Fruit fly (Drosophila melanogaster) whole organism, embryonic: Measurements from ENCODE around the gene Ced-12.
A peak's percentile ranks its signal among the peaks of the same experiment; 100 is the strongest.

Source experiments
- Aef1 ChIP-seq: fragments of 200-800 bp; sonication (Bioruptor generic); IDR thresholded peaks from 3 replicates; pipeline ENCODE4 v1.3.6; 2022; ENCODE audit warnings: missing biosample characterization, missing genetic modification characterization
- Antp ChIP-seq: fragments of 200-800 bp; sonication (Bioruptor generic); optimal IDR thresholded peaks from 3 replicates; lab custom pipeline; 2016; ENCODE audit warnings: missing biosample characterization, missing genetic modification characterization
- CG10431 ChIP-seq: fragments of 200-800 bp; sonication (Bioruptor generic); optimal IDR thresholded peaks from 3 replicates; lab custom pipeline; 2018; ENCODE audit warnings: missing biosample characterization, mild to moderate bottlenecking, missing genetic modification characterization
- CG10979 ChIP-seq: fragments of 200-800 bp; sonication (Bioruptor generic); optimal IDR thresholded peaks from 2 replicates; lab custom pipeline; 2018; ENCODE audit warnings: missing biosample characterization, mild to moderate bottlenecking, missing genetic modification characterization, moderate library complexity
- CG12104 ChIP-seq: fragments of 200-800 bp; sonication (Bioruptor generic); optimal IDR thresholded peaks from 3 replicates; lab custom pipeline; 2016; ENCODE audit warnings: missing biosample characterization, missing genetic modification characterization
- CG12236 ChIP-seq: fragments of 200-800 bp; sonication (Bioruptor generic); optimal IDR thresholded peaks from 2 replicates; lab custom pipeline; 2016; ENCODE audit warnings: missing biosample characterization, missing genetic modification characterization
- CG13424 ChIP-seq: fragments of 200-800 bp; sonication (Bioruptor generic); optimal IDR thresholded peaks from 2 replicates; lab custom pipeline; 2019; ENCODE audit warnings: missing biosample characterization, mild to moderate bottlenecking, missing genetic modification characterization, moderate library complexity
- CG15269 ChIP-seq: fragments of 200-800 bp; sonication (Bioruptor generic); optimal IDR thresholded peaks from 2 replicates; lab custom pipeline; 2018; ENCODE audit warnings: missing biosample characterization, mild to moderate bottlenecking, missing genetic modification characterization, moderate library complexity
- CG16863 ChIP-seq: fragments of 200-800 bp; sonication (Bioruptor generic); optimal IDR thresholded peaks from 3 replicates; lab custom pipeline; 2016; ENCODE audit warnings: missing biosample characterization, missing genetic modification characterization
- CG1792 ChIP-seq: fragments of 200-800 bp; sonication (Bioruptor generic); optimal IDR thresholded peaks from 2 replicates; lab custom pipeline; 2016; ENCODE audit warnings: missing biosample characterization, missing genetic modification characterization
- CG32772 ChIP-seq: fragments of 200-800 bp; sonication (Bioruptor generic); IDR thresholded peaks from 2 replicates; pipeline ENCODE4 v1.3.6; 2022; ENCODE audit warnings: missing biosample characterization, missing genetic modification characterization
- CG34376 ChIP-seq: fragments of 200-800 bp; sonication (Bioruptor generic); optimal IDR thresholded peaks from 2 replicates; lab custom pipeline; 2018; ENCODE audit warnings: missing biosample characterization, mild to moderate bottlenecking, missing genetic modification characterization
- CG4404 ChIP-seq: fragments of 200-800 bp; sonication (Bioruptor generic); IDR thresholded peaks from 2 replicates; pipeline ENCODE4 v1.3.6; 2022; ENCODE audit warnings: missing biosample characterization, missing genetic modification characterization
- CG6854 ChIP-seq: fragments of 200-800 bp; sonication (Bioruptor generic); optimal IDR thresholded peaks from 3 replicates; lab custom pipeline; 2017; ENCODE audit warnings: missing biosample characterization, mild to moderate bottlenecking, missing genetic modification characterization
- CG7963 ChIP-seq: fragments of 200-800 bp; sonication (Bioruptor generic); IDR thresholded peaks from 3 replicates; pipeline ENCODE4 v1.3.6; 2022; ENCODE audit warnings: missing biosample characterization, missing genetic modification characterization; ENCODE audit not compliant: partially characterized antibody
- CG8359 ChIP-seq: fragments of 200-800 bp; sonication (Bioruptor generic); optimal IDR thresholded peaks from 2 replicates; lab custom pipeline; 2017; ENCODE audit warnings: missing biosample characterization, mild to moderate bottlenecking, missing genetic modification characterization, borderline replicate concordance
- CG9609 ChIP-seq: fragments of 200-800 bp; sonication (Bioruptor generic); optimal IDR thresholded peaks from 3 replicates; lab custom pipeline; 2016; ENCODE audit warnings: missing biosample characterization, missing genetic modification characterization
- CG9876 ChIP-seq: fragments of 200-800 bp; sonication (Bioruptor generic); optimal IDR thresholded peaks from 2 replicates; lab custom pipeline; 2016; ENCODE audit warnings: missing biosample characterization, missing genetic modification characterization
- E2f1 ChIP-seq: fragments of 200-800 bp; sonication (Bioruptor generic); IDR thresholded peaks from 2 replicates; pipeline ENCODE4 v1.3.6; 2022; ENCODE audit warnings: missing biosample characterization, missing genetic modification characterization
- Fer2 ChIP-seq: fragments of 200-800 bp; sonication (Bioruptor generic); optimal IDR thresholded peaks from 2 replicates; lab custom pipeline; 2018; ENCODE audit warnings: missing biosample characterization, mild to moderate bottlenecking, missing genetic modification characterization, moderate library complexity
- Fer3 ChIP-seq: fragments of 200-800 bp; sonication (Bioruptor generic); optimal IDR thresholded peaks from 2 replicates; lab custom pipeline; 2018; ENCODE audit warnings: missing biosample characterization, mild to moderate bottlenecking, missing genetic modification characterization, moderate library complexity
- H2.0 ChIP-seq: fragments of 200-800 bp; sonication (Bioruptor generic); IDR thresholded peaks from 2 replicates; pipeline ENCODE4 v1.3.6; 2022; ENCODE audit warnings: missing biosample characterization, missing genetic modification characterization
- Hmr ChIP-seq: fragments of 200-800 bp; sonication (Bioruptor generic); optimal IDR thresholded peaks from 3 replicates; lab custom pipeline; 2017; ENCODE audit warnings: mild to moderate bottlenecking, missing biosample characterization, missing genetic modification reagents, missing genetic modification characterization
- Hr3 ChIP-seq: fragments of 200-800 bp; sonication (Bioruptor generic); optimal IDR thresholded peaks from 3 replicates; lab custom pipeline; 2016; ENCODE audit warnings: missing biosample characterization, missing genetic modification characterization
- Lim3 ChIP-seq: fragments of 200-800 bp; sonication (Bioruptor generic); IDR thresholded peaks from 2 replicates; pipeline ENCODE4 v1.3.6; 2022; ENCODE audit warnings: missing biosample characterization, missing genetic modification characterization
- Mes4 ChIP-seq: fragments of 200-800 bp; sonication (Bioruptor generic); optimal IDR thresholded peaks from 2 replicates; lab custom pipeline; 2016; ENCODE audit warnings: missing biosample characterization, missing genetic modification characterization
- NFAT ChIP-seq: fragments of 200-800 bp; sonication (Bioruptor generic); IDR thresholded peaks from 2 replicates; pipeline ENCODE4 v1.3.6; 2022; ENCODE audit warnings: missing biosample characterization, missing genetic modification characterization
- Sin3A ChIP-seq: fragments of >200 bp; optimal IDR thresholded peaks from 2 replicates; lab custom pipeline; 2018
- ab ChIP-seq: fragments of 200-800 bp; sonication (Bioruptor generic); optimal IDR thresholded peaks from 2 replicates; lab custom pipeline; 2016; ENCODE audit warnings: missing biosample characterization, missing genetic modification characterization
- al ChIP-seq: fragments of 200-800 bp; sonication (Bioruptor generic); IDR thresholded peaks from 2 replicates; pipeline ENCODE4 v1.3.6; 2022; ENCODE audit warnings: missing biosample characterization, missing genetic modification characterization
- ato ChIP-seq: fragments of 200-800 bp; sonication (Bioruptor generic); IDR thresholded peaks from 2 replicates; pipeline ENCODE4 v1.3.6; 2022; ENCODE audit warnings: missing biosample characterization, missing genetic modification characterization; ENCODE audit not compliant: partially characterized antibody
- cg ChIP-seq: fragments of 200-800 bp; sonication (Bioruptor generic); optimal IDR thresholded peaks from 3 replicates; lab custom pipeline; 2019; ENCODE audit warnings: missing biosample characterization, mild to moderate bottlenecking, missing genetic modification characterization, moderate library complexity
- crol ChIP-seq: fragments of 200-800 bp; sonication (Bioruptor generic); IDR thresholded peaks from 2 replicates; pipeline ENCODE4 v1.3.6; 2022; ENCODE audit warnings: missing biosample characterization, missing genetic modification characterization
- danr ChIP-seq: fragments of 200-800 bp; sonication (Bioruptor generic); IDR thresholded peaks from 2 replicates; pipeline ENCODE4 v1.3.6; 2022; ENCODE audit warnings: missing biosample characterization, missing genetic modification characterization
- dm ChIP-seq: fragments of 200-800 bp; sonication (Bioruptor generic); optimal IDR thresholded peaks from 3 replicates; lab custom pipeline; 2016; ENCODE audit warnings: missing biosample characterization, missing genetic modification characterization
- fu2 ChIP-seq: fragments of 200-800 bp; sonication (Bioruptor generic); optimal IDR thresholded peaks from 2 replicates; lab custom pipeline; 2016; ENCODE audit warnings: missing biosample characterization, missing genetic modification characterization
- grn ChIP-seq: fragments of 200-800 bp; sonication (Bioruptor generic); optimal IDR thresholded peaks from 3 replicates; lab custom pipeline; 2017; ENCODE audit warnings: missing biosample characterization, missing genetic modification characterization
- inv ChIP-seq: fragments of 200-800 bp; sonication (Bioruptor generic); IDR thresholded peaks from 2 replicates; pipeline ENCODE4 v1.3.6; 2022; ENCODE audit warnings: missing biosample characterization, missing genetic modification characterization; ENCODE audit not compliant: partially characterized antibody
- lmd ChIP-seq: fragments of 200-800 bp; sonication (Bioruptor generic); IDR thresholded peaks from 2 replicates; pipeline ENCODE4 v1.3.6; 2022; ENCODE audit warnings: missing biosample characterization, missing genetic modification characterization
- mirr ChIP-seq: fragments of 200-800 bp; sonication (Bioruptor generic); optimal IDR thresholded peaks from 3 replicates; lab custom pipeline; 2018; ENCODE audit warnings: missing biosample characterization, mild to moderate bottlenecking, missing genetic modification characterization
- nerfin-2 ChIP-seq: fragments of 200-800 bp; sonication (Bioruptor generic); IDR thresholded peaks from 2 replicates; pipeline ENCODE4 v1.3.6; 2022; ENCODE audit warnings: missing biosample characterization, missing genetic modification characterization; ENCODE audit not compliant: partially characterized antibody
- org-1 ChIP-seq: fragments of 200-800 bp; sonication (Bioruptor generic); optimal IDR thresholded peaks from 2 replicates; lab custom pipeline; 2017; ENCODE audit warnings: missing biosample characterization, missing genetic modification characterization
- peb ChIP-seq: fragments of 200-800 bp; sonication (Bioruptor generic); IDR thresholded peaks from 2 replicates; pipeline ENCODE4 v1.3.6; 2022; ENCODE audit warnings: missing biosample characterization, missing genetic modification characterization
- row ChIP-seq: fragments of 200-800 bp; sonication (Bioruptor generic); IDR thresholded peaks from 3 replicates; pipeline ENCODE4 v1.3.6; 2022; ENCODE audit warnings: missing biosample characterization, missing genetic modification characterization
- salm ChIP-seq: fragments of 200-800 bp; sonication (Bioruptor generic); optimal IDR thresholded peaks from 2 replicates; lab custom pipeline; 2018; ENCODE audit warnings: missing biosample characterization, mild to moderate bottlenecking, missing genetic modification characterization
- seq ChIP-seq: fragments of 200-800 bp; sonication (Bioruptor generic); IDR thresholded peaks from 2 replicates; pipeline ENCODE4 v1.3.6; 2022; ENCODE audit warnings: missing biosample characterization, missing genetic modification characterization
- so ChIP-seq: fragments of 200-800 bp; sonication (Bioruptor generic); IDR thresholded peaks from 3 replicates; pipeline ENCODE4 v1.3.6; 2022; ENCODE audit warnings: missing biosample characterization, missing genetic modification characterization
- sob ChIP-seq: fragments of 200-800 bp; sonication (Bioruptor generic); IDR thresholded peaks from 2 replicates; pipeline ENCODE4 v1.3.6; 2022; ENCODE audit warnings: missing biosample characterization, missing genetic modification characterization
- ssp ChIP-seq: fragments of 200-800 bp; sonication (Bioruptor generic); IDR thresholded peaks from 2 replicates; pipeline ENCODE4 v1.3.6; 2022; ENCODE audit warnings: missing biosample characterization, missing genetic modification characterization

Ced-12 gene

DNA sequence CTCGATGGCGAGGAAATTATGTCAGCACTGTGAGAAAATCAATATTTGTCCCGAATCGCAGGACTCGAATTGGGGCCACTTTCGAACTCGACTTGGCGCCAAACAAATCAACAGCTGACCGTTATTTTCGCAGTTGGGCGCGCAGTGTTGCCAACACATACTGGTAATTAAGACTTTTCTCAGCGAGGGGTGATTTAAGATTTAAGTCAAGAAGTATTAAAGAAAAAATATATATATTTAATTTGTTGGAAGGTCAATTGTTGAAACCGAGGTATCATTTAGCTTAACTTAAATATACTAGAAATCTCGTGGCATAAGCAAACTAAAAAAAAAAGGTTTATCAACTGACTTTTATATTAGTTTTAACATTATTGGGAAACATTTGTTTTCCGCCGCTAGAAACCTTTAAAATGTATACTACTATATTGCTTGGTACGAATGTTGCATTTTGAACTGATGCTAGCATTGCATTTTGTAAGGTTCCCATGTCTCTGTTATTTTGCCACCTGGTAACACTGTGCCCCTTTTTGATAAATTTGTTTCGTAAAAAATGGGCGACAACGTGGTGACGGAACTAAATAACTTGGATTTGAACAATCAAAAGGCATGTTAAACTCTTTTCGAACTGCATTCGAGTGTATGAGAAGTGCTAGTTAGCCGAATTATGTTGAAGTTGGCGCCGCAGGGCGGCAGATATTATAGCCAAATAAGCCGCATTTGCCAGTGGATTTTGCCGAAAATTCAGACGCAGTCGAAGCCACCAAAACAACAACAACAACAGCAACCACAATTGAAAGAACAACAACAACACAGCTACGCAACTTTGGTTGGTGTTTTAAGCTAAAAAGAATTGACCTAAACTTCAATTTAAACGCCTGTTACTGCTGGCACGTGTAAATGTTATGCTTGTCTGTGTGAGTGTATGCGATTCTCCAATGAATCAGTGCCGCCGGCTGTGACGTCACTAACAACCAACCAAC is 5.9 kb downstream of the Ced-12 start, which contains the start of the genes Patsas and ThrRS (continued):
- peak; percentile 66 for TF ChIP-seq salm (tag; lab: Kevin White, UChicago)
- TF ChIP-seq CG4404 (GFP tag; lab: Robert Waterston, UW), result peak; percentile 86
- TF ChIP-seq E2f1 (GFP tag; lab: Robert Waterston, UW), result peak; percentile 81
- TF ChIP-seq crol (GFP tag; lab: Robert Waterston, UW), result no peak
- TF ChIP-seq cg (GFP tag; lab: Kevin White, UChicago), result peak; percentile 69
- TF ChIP-seq CG1792 (GFP tag; lab: Kevin White, UChicago), result peak; percentile 53
- TF ChIP-seq mirr, result no peak
- TF ChIP-seq ssp (GFP tag; lab: Robert Waterston, UW), result peak; percentile 97
- TF ChIP-seq CG10979 (tag; lab: Kevin White, UChicago), result peak; percentile 80
- TF ChIP-seq nerfin-2 (GFP tag; lab: Robert Waterston, UW), result no peak
- peak; percentile 83 for TF ChIP-seq CG32772 (GFP tag; lab: Robert Waterston, UW)
- peak; percentile 55 for TF ChIP-seq org-1 (GFP tag; lab: Kevin White, UChicago)
- TF ChIP-seq Aef1, result peak; percentile 86
- TF ChIP-seq Hmr, result peak; percentile 91
- peak; percentile 74 for TF ChIP-seq NFAT
- peak; percentile 50; the same call in 1 of the 2 replicates for TF ChIP-seq peb (GFP tag; lab: Robert Waterston, UW)
- TF ChIP-seq Antp (GFP tag; lab: Kevin White, UChicago), result peak; percentile 67
- peak; percentile 72 for TF ChIP-seq CG9876
- TF ChIP-seq lmd (GFP tag; lab: Robert Waterston, UW), result peak; percentile 90
- TF ChIP-seq CG12236, result no peak
- TF ChIP-seq dm (GFP tag; lab: Kevin White, UChicago), result peak; percentile 61
- TF ChIP-seq Hr3 (GFP tag; lab: Kevin White, UChicago), result peak; percentile 90
- peak; percentile 31 for TF ChIP-seq CG34376 (GFP tag; lab: Kevin White, UChicago)
- peak; percentile 87 for TF ChIP-seq al (GFP tag; lab: Robert Waterston, UW)
- peak; percentile 69 for TF ChIP-seq fu2
- peak; percentile 51 for TF ChIP-seq CG6854
- peak; percentile 87 for TF ChIP-seq Fer3 (tag; lab: Kevin White, UChicago)
- peak; percentile 78 for TF ChIP-seq H2.0 (GFP tag; lab: Robert Waterston, UW)
- TF ChIP-seq CG13424 (tag; lab: Kevin White, UChicago), result peak; percentile 91
- no peak for TF ChIP-seq grn (GFP tag; lab: Kevin White, UChicago)
- TF ChIP-seq Lim3 (GFP tag; lab: Robert Waterston, UW), result peak; percentile 44; the same call in 1 of the 2 replicates
- TF ChIP-seq Sin3A (lab: Kevin White, UChicago), result peak; percentile 68
- peak; percentile 55 for TF ChIP-seq CG16863 (GFP tag; lab: Kevin White, UChicago)
- peak; percentile 90 for TF ChIP-seq CG15269 (tag; lab: Kevin White, UChicago)
- peak; percentile 69 for TF ChIP-seq danr (GFP tag; lab: Robert Waterston, UW)
- TF ChIP-seq Mes4 (GFP tag; lab: Kevin White, UChicago), result peak; percentile 52
- peak; percentile 82; the same call in 2 of the 3 replicates for TF ChIP-seq so (GFP tag; lab: Robert Waterston, UW)
- peak; percentile 95 for TF ChIP-seq row
- peak; percentile 52 for TF ChIP-seq CG9609 (GFP tag; lab: Kevin White, UChicago)
- TF ChIP-seq sob (GFP tag; lab: Robert Waterston, UW), result peak; percentile 82
- TF ChIP-seq CG8359 (GFP tag; lab: Kevin White, UChicago), result peak; percentile 14
- TF ChIP-seq CG12104 (GFP tag; lab: Kevin White, UChicago), result peak; percentile 80
- TF ChIP-seq seq (GFP tag; lab: Robert Waterston, UW), result peak; percentile 82
- peak; percentile 84 for TF ChIP-seq Fer2 (tag; lab: Kevin White, UChicago)
- TF ChIP-seq ato, result no peak
- TF ChIP-seq inv (GFP tag; lab: Robert Waterston, UW), result no peak
- no peak for TF ChIP-seq CG7963 (GFP tag; lab: Robert Waterston, UW)
- TF ChIP-seq CG10431 (GFP tag; lab: Kevin White, UChicago), result peak; percentile 33
- peak; percentile 60 for TF ChIP-seq ab (GFP tag; lab: Kevin White, UChicago)
